Worm (Caenorhabditis elegans): ENCODE measurements around the gene B0310.3.

DNA sequence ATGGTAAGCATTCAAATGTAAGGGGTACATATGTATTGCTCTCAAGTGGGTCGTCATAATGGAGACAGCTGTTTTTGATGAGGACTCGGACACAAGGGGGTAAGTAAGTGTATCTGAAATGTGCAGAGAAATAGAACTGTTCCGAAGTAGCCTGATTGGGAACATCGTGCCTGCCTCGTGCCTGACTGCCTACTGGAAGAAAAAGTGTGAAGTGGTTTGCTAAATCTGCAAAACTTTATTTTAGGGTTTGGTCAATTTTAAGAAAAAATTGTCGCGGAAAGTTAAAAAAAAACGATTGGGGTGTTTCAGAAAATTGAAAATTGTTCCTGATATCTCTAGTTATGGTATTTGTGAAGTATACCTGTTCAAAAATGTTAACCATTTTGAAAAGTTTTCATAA lies 36.4 kb upstream of the B0310.3 start, which contains the start of gene hlh-19:
- TF ChIP-seq dao-5 (tag; optimal IDR thresholded peaks at IDR 0.05) (no peak), him-1 (tag; optimal IDR thresholded peaks at IDR 0.05) (no peak), W03F9.2 (tag; optimal IDR thresholded peaks at IDR 0.05) (no peak)
